Worm (Caenorhabditis elegans) whole organism, L1 larva: ENCODE data around the gene srx-47.

Experiments used
- dpl-1 ChIP-seq, 3 experiments: fragments of 150-350 bp in 2 of 3; sonication (generic microtip) in 1 of 3; optimal IDR thresholded peaks; 2 replicates each; lab custom pipeline; 2014 to 2017; ENCODE audit warnings: missing biosample characterization in 3 of 3, missing genetic modification characterization in 3 of 3, missing genetic modification reagents in 3 of 3
- fos-1 ChIP-seq: fragments of 150-350 bp; optimal IDR thresholded peaks from 2 replicates; lab custom pipeline; 2014; ENCODE audit warnings: missing biosample characterization, missing genetic modification characterization
- irx-1 ChIP-seq: sonication (generic microtip); optimal IDR thresholded peaks from 2 replicates; lab custom pipeline; 2016; ENCODE audit warnings: missing genetic modification characterization, missing compliant biosample characterization
- jun-1 ChIP-seq: fragments of 150-350 bp; optimal IDR thresholded peaks from 2 replicates; lab custom pipeline; 2014; ENCODE audit warnings: missing biosample characterization, missing genetic modification reagents, missing genetic modification characterization
- lin-13 ChIP-seq: fragments of 150-350 bp; optimal IDR thresholded peaks from 2 replicates; lab custom pipeline; 2014; ENCODE audit warnings: missing biosample characterization, missing genetic modification reagents, missing genetic modification characterization
- lin-39 ChIP-seq: fragments of 150-350 bp; optimal IDR thresholded peaks from 2 replicates; lab custom pipeline; 2014; ENCODE audit warnings: missing biosample characterization, missing genetic modification reagents, missing genetic modification characterization
- mep-1 ChIP-seq: fragments of 150-350 bp; optimal IDR thresholded peaks from 2 replicates; lab custom pipeline; 2014; ENCODE audit warnings: missing biosample characterization, missing genetic modification characterization
- nhr-11 ChIP-seq: fragments of 150-350 bp; optimal IDR thresholded peaks from 2 replicates; lab custom pipeline; 2014; ENCODE audit warnings: missing biosample characterization, missing genetic modification characterization
- nhr-76 ChIP-seq: sonication (generic microtip); optimal IDR thresholded peaks from 2 replicates; lab custom pipeline; 2017; ENCODE audit warnings: missing biosample characterization, missing genetic modification characterization
- snpc-4 ChIP-seq: fragments of 150-350 bp; optimal IDR thresholded peaks from 2 replicates; lab custom pipeline; 2014; ENCODE audit warnings: missing biosample characterization, missing genetic modification characterization
- unc-62 ChIP-seq: fragments of 150-350 bp; optimal IDR thresholded peaks from 2 replicates; lab custom pipeline; 2014; ENCODE audit warnings: missing biosample characterization, missing genetic modification reagents, missing genetic modification characterization
- vab-15 ChIP-seq: sonication (generic microtip); optimal IDR thresholded peaks from 2 replicates; lab custom pipeline; 2017; ENCODE audit warnings: missing genotype, mild to moderate bottlenecking, missing genetic modification characterization, missing compliant biosample characterization
- ztf-11 ChIP-seq, 2 experiments: sonication (generic microtip); optimal IDR thresholded peaks; 2 replicates each; lab custom pipeline; 2016 to 2017; ENCODE audit warnings: missing genetic modification characterization in 2 of 2, missing biosample characterization in 1 of 2, missing compliant biosample characterization in 1 of 2

- TF ChIP-seq unc-62 (no peak), lin-13 (GFP tag; lab: Kevin White, UChicago) (no peak), dpl-1 (GFP tag; optimal IDR thresholded peaks at IDR 0.05; lab: Kevin White, UChicago) (no peak), ztf-11 (tag; optimal IDR thresholded peaks at IDR 0.05; lab: Kevin White, UChicago) (no peak), jun-1 (tag; lab: Kevin White, UChicago) (no peak), fos-1 (tag; lab: Kevin White, UChicago) (no peak), irx-1 (tag; lab: Kevin White, UChicago) (no peak), snpc-4 (tag; lab: Kevin White, UChicago) (no peak), vab-15 (no peak), mep-1 (tag; lab: Kevin White, UChicago) (no peak), lin-39 (tag; lab: Kevin White, UChicago) (no peak), nhr-76 (tag; lab: Kevin White, UChicago) (no peak), nhr-11 (no peak)
Measured at ce11 chrV:9352947-9353346, 3.2 kb downstream of the srx-47 start, which contains the start of gene srx-46.
